Fruit fly (Drosophila melanogaster) whole organism, prepupa: Measurements from ENCODE around the gene Pgant8.

Source experiments
- CG3032 ChIP-seq: fragments of 200-800 bp; optimal IDR thresholded peaks from 2 replicates; lab custom pipeline; 2019; ENCODE audit warnings: missing biosample characterization, mild to moderate bottlenecking, missing genetic modification characterization, moderate library complexity
- CG6163 ChIP-seq: fragments of 200-800 bp; sonication (Bioruptor generic); IDR thresholded peaks from 3 replicates; pipeline ENCODE4 v1.3.6; 2022; ENCODE audit warnings: missing biosample characterization, missing genetic modification characterization
- Met ChIP-seq: fragments of 200-800 bp; sonication (Bioruptor generic); optimal IDR thresholded peaks from 3 replicates; lab custom pipeline; 2016; ENCODE audit warnings: missing biosample characterization, missing genetic modification characterization
- Sox15 ChIP-seq: fragments of 200-800 bp; sonication (Bioruptor generic); optimal IDR thresholded peaks from 3 replicates; lab custom pipeline; 2016; ENCODE audit warnings: missing biosample characterization, missing genetic modification characterization
- lz ChIP-seq: fragments of 200-800 bp; sonication (Bioruptor generic); optimal IDR thresholded peaks from 3 replicates; lab custom pipeline; 2016; ENCODE audit warnings: missing biosample characterization, missing genetic modification characterization

DNA sequence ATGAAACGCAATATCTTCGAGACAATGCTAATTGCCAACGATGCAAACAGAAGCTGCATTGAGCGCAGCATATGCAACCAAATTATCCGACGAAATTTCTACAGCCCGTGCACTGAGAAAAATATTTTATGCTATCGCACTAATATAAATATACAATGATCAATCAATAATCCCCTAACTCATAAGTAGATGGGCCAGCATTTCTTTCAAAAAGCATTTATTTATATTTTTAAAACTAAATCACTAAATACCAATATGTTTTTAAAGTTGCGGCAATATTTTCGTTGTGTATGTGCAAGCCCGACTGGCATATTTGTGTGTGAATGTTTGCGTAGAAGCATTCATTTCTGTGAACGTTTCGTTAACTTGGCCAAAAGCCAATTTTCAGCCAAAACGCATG, 37.5 kb upstream of the Pgant8 start:
- TF ChIP-seq lz (GFP tag; lab: Kevin White, UChicago), result no peak
- no peak for TF ChIP-seq Sox15 (GFP tag; lab: Kevin White, UChicago)
- no peak for TF ChIP-seq CG6163 (GFP tag; lab: Robert Waterston, UW)
- no peak for TF ChIP-seq Met
- no peak for TF ChIP-seq CG3032 (tag; lab: Kevin White, UChicago)
